Fruit fly (Drosophila melanogaster): ENCODE results near the gene CG13051.

CG13051 gene

dm6 chr3L:16228659-16229205, 36.2 kb downstream of the CG13051 start, which contains the start of gene Tmx3 (continued):
- TF ChIP-seq lz (GFP tag; optimal IDR thresholded peaks at IDR 0.05), result peak; percentile 79
- TF ChIP-seq Hr39 (GFP tag; optimal IDR thresholded peaks at IDR 0.05), result peak; percentile 69
- peak; percentile 74 for TF ChIP-seq CG31627 (GFP tag; optimal IDR thresholded peaks at IDR 0.05)
- TF ChIP-seq CG3032 (tag; optimal IDR thresholded peaks at IDR 0.05), result peak; percentile 89
- TF ChIP-seq Sox14 (GFP tag; optimal IDR thresholded peaks at IDR 0.05), result peak; percentile 69
- TF ChIP-seq CG8632 (GFP tag; optimal IDR thresholded peaks at IDR 0.05), result peak; percentile 80
- TF ChIP-seq CG10669 (GFP tag; optimal IDR thresholded peaks at IDR 0.05), result peak; percentile 71
- TF ChIP-seq CG11902 (GFP tag; optimal IDR thresholded peaks at IDR 0.05), result peak; percentile 64
- peak; percentile 72 for TF ChIP-seq topi (GFP tag; optimal IDR thresholded peaks at IDR 0.05)
- peak; percentile 86 for TF ChIP-seq Ets96B (tag; optimal IDR thresholded peaks at IDR 0.05)
- peak; percentile 58 for TF ChIP-seq Sox102F (GFP tag; optimal IDR thresholded peaks at IDR 0.05)
- peak; percentile 75 for TF ChIP-seq net (GFP tag; optimal IDR thresholded peaks at IDR 0.05)
- TF ChIP-seq spab (GFP tag; optimal IDR thresholded peaks at IDR 0.05), result no peak
- peak; percentile 55 for TF ChIP-seq CG3919 (GFP tag; optimal IDR thresholded peaks at IDR 0.05)
- peak; percentile 39 for TF ChIP-seq CG7368 (GFP tag; optimal IDR thresholded peaks at IDR 0.05)
- TF ChIP-seq Sox15 (GFP tag; optimal IDR thresholded peaks at IDR 0.05), result peak; percentile 74
- TF ChIP-seq CG34406 (GFP tag; optimal IDR thresholded peaks at IDR 0.05), result peak; percentile 82
- TF ChIP-seq svp (GFP tag), result peak; percentile 90
- TF ChIP-seq Lpt (GFP tag; optimal IDR thresholded peaks at IDR 0.05), result no peak

- TF ChIP-seq Eip78C (GFP tag) (peak; percentile 60), Ets21C (GFP tag; optimal IDR thresholded peaks at IDR 0.05) (no peak), svp (GFP tag) (peak; percentile 64)
These were observed 39.7 kb downstream of the CG13051 start for dm6 chr3L:16225175-16225574.

dm6 chr3L:16221800-16222199, 43.1 kb downstream of the CG13051 start:
- TF ChIP-seq Ets96B (tag; optimal IDR thresholded peaks at IDR 0.05) (no peak), CG6854 (GFP tag; optimal IDR thresholded peaks at IDR 0.05) (no peak), Eip93F (GFP tag; optimal IDR thresholded peaks at IDR 0.05) (no peak), fd59A (GFP tag; optimal IDR thresholded peaks at IDR 0.05) (no peak), Eip78C (GFP tag) (peak; percentile 11), Met (GFP tag; optimal IDR thresholded peaks at IDR 0.05) (no peak), OdsH (GFP tag; optimal IDR thresholded peaks at IDR 0.05) (no peak), acj6 (GFP tag; optimal IDR thresholded peaks at IDR 0.05) (no peak), Sox15 (GFP tag; optimal IDR thresholded peaks at IDR 0.05) (no peak), CG6792 (GFP tag; optimal IDR thresholded peaks at IDR 0.05) (no peak), lz (GFP tag; optimal IDR thresholded peaks at IDR 0.05) (no peak), svp (GFP tag) (peak; percentile 69), topi (GFP tag; optimal IDR thresholded peaks at IDR 0.05) (no peak), esn (GFP tag; optimal IDR thresholded peaks at IDR 0.05) (no peak)

dm6 chr3L:16221278-16221677, 43.6 kb downstream of the CG13051 start:
- TF ChIP-seq Sox102F (GFP tag; optimal IDR thresholded peaks at IDR 0.05) (no peak), CG32006 (GFP tag; optimal IDR thresholded peaks at IDR 0.05) (peak; percentile 47), CG3919 (GFP tag; optimal IDR thresholded peaks at IDR 0.05) (peak; percentile 7), fd85E (GFP tag; optimal IDR thresholded peaks at IDR 0.05) (no peak), Sox14 (GFP tag; optimal IDR thresholded peaks at IDR 0.05) (no peak), CG8119 (GFP tag; IDR thresholded peaks at IDR 0.05) (0 out of 3 replicates have a peak, but pooled peaks have one; percentile 30), Eip93F (GFP tag; optimal IDR thresholded peaks at IDR 0.05) (no peak), CG6276 (GFP tag; optimal IDR thresholded peaks at IDR 0.05) (peak; percentile 6), Gug (GFP tag; IDR thresholded peaks at IDR 0.05) (no peak), Eip78C (GFP tag) (peak; percentile 63), dac (GFP tag; optimal IDR thresholded peaks at IDR 0.05) (no peak), salr (GFP tag; optimal IDR thresholded peaks at IDR 0.05) (peak in 1 of 2 experiments; percentile 7), CG6163 (GFP tag; IDR thresholded peaks at IDR 0.05) (no peak), Smox (GFP tag; optimal IDR thresholded peaks at IDR 0.05) (no peak), Hr38 (GFP tag; optimal IDR thresholded peaks at IDR 0.05) (no peak), CG6854 (GFP tag; optimal IDR thresholded peaks at IDR 0.05) (no peak), CG31627 (GFP tag; optimal IDR thresholded peaks at IDR 0.05) (no peak), CG8319 (GFP tag; optimal IDR thresholded peaks at IDR 0.05) (no peak), CG1621 (tag; optimal IDR thresholded peaks at IDR 0.05) (no peak), lz (GFP tag; optimal IDR thresholded peaks at IDR 0.05) (no peak), Hr4 (GFP tag; optimal IDR thresholded peaks at IDR 0.05) (peak; percentile 8), achi (GFP tag; optimal IDR thresholded peaks at IDR 0.05) (no peak), CG8632 (GFP tag; optimal IDR thresholded peaks at IDR 0.05) (no peak), Met (GFP tag; optimal IDR thresholded peaks at IDR 0.05) (no peak), CG11762 (GFP tag; optimal IDR thresholded peaks at IDR 0.05; ENCODE audit: insufficient read depth) (no peak), svp (GFP tag) (no peak), Lpt (GFP tag; optimal IDR thresholded peaks at IDR 0.05) (peak; percentile 1), CG10631 (GFP tag; optimal IDR thresholded peaks at IDR 0.05) (no peak), CG6792 (GFP tag; optimal IDR thresholded peaks at IDR 0.05) (no peak)

Data from whole organism, prepupa.